Worm (Caenorhabditis elegans): ENCODE data around the gene rpb-8.

rpb-8 gene

DNA sequence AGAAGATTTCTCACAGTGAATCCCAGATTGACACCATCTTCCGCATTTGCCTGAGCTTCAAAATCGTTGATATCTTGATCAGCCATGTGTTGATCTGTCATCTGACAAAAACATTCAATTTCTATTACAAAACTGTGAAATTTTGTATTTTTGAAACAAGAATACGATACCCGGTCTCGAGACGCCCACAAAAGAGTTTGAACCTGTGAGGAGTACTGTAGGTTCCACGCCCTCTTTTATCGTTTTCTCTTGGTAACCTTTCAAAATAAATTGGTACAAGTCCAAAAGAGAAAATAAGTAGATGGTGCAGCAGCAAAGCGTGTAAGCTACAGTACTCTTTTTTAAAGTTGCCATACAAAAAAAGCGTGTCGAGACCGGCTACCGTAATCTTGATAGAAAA lies 7.9 kb downstream of the rpb-8 start, which contains the start of gene F26F4.12:
TSS of gene F26F4.12 (minus strand) at position 101 of the 400 bp plus-strand sequence.
- no peak for TF ChIP-seq med-1 (GFP tag; optimal IDR thresholded peaks at IDR 0.05; ENCODE audit: insufficient read depth)
- TF ChIP-seq cog-1 (tag; optimal IDR thresholded peaks at IDR 0.05): no peak
- TF ChIP-seq tab-1 (GFP tag; IDR thresholded peaks at IDR 0.05): no peak
- TF ChIP-seq ztf-23 (GFP tag; IDR thresholded peaks at IDR 0.05): no peak

DNA sequence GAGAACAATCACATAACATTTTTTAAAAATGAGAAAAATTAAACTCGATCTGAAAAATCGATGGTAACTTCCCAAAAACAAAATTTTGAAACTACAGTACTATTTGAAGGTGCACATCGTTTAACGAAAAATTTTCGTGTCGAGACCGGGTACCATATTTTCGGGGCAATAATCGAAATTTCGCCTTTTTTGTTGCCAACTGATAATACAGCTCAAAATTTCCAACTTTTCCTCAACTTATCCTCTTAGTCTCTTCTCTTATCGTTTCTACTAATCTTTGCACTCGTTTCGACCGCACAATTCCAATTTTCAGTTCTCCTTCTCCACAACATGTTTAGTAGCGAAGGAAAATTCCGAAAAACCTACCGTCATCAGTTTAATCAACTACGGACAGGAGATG lies 10.9 kb downstream of the rpb-8 start, which contains the start of gene rom-1:
TSS of gene rom-1 (plus strand) at position 301 of the 400 bp plus-strand sequence.
- TF ChIP-seq klf-2 (GFP tag; conservative IDR thresholded peaks at IDR 0.05): no peak
- TF ChIP-seq ref-1 (GFP tag; conservative IDR thresholded peaks at IDR 0.05): no peak
- no peak for TF ChIP-seq med-1 (GFP tag; optimal IDR thresholded peaks at IDR 0.05; ENCODE audit: insufficient read depth)
- TF ChIP-seq ztf-23 (GFP tag; IDR thresholded peaks at IDR 0.05): no peak
- TF ChIP-seq flt-1 (GFP tag; IDR thresholded peaks at IDR 0.05): no peak
- no peak for TF ChIP-seq cog-1 (tag; optimal IDR thresholded peaks at IDR 0.05)
- TF ChIP-seq ztf-29 (GFP tag; IDR thresholded peaks at IDR 0.05): no peak

DNA sequence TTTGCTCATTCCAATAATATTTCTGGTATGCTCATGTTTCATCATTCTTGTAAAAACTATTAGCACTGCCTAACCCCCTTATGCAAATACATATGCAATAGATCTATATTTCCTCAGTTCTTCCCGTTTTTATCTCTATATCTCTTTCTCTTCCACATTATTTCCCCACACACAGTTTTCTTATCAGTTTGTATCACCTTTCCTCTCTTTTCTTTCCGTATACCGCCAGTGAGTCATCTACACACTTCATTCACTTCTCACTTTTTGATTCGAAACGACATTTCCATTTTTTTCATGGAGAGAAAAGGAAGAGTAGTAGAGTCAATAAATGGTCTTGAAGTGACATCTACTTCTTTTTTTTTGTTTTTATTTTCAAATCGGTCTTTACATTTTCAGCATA lies 11.4 kb downstream of the rpb-8 start:
- no peak for TF ChIP-seq klf-2 (GFP tag; conservative IDR thresholded peaks at IDR 0.05)
- no peak for TF ChIP-seq ztf-23 (GFP tag; IDR thresholded peaks at IDR 0.05)
- TF ChIP-seq med-1 (GFP tag; optimal IDR thresholded peaks at IDR 0.05; ENCODE audit: insufficient read depth): no peak
- no peak for TF ChIP-seq ztf-29 (GFP tag; IDR thresholded peaks at IDR 0.05)
- TF ChIP-seq tab-1 (GFP tag; IDR thresholded peaks at IDR 0.05): no peak
- no peak for TF ChIP-seq T22C8.4 (GFP tag; IDR thresholded peaks at IDR 0.05)
- no peak for TF ChIP-seq ref-1 (GFP tag; conservative IDR thresholded peaks at IDR 0.05)
- no peak for TF ChIP-seq flt-1 (GFP tag; IDR thresholded peaks at IDR 0.05)
- TF ChIP-seq cog-1 (tag; optimal IDR thresholded peaks at IDR 0.05): no peak

DNA sequence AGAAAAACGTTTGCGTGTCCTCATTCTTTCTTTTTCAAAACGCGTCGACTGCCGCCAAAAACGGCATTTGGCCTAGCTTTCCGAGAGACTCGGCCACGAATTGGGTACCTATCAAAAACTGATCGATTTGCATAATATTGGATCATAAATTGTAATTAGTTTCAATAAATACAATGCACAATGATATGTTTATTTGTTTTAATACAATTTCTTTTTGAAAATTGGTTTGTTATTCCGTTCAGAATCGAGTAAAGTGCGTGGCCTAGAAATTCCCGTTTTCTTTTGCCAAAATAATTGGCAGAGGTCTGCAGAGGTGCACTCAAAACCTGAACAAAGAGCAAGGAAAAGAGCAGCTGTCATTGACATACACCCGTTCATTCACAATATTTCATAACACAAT lies 12.4 kb downstream of the rpb-8 start, which contains the start of gene F26F4.8:
TSS of gene F26F4.8 (minus strand) at position 69 of the 400 bp plus-strand sequence.
- no peak for TF ChIP-seq ref-1 (GFP tag; conservative IDR thresholded peaks at IDR 0.05)
- TF ChIP-seq T22C8.4 (GFP tag; IDR thresholded peaks at IDR 0.05): no peak
- TF ChIP-seq klf-2 (GFP tag; conservative IDR thresholded peaks at IDR 0.05): no peak
- no peak for TF ChIP-seq med-1 (GFP tag; optimal IDR thresholded peaks at IDR 0.05; ENCODE audit: insufficient read depth)
- no peak for TF ChIP-seq flt-1 (GFP tag; IDR thresholded peaks at IDR 0.05)
- TF ChIP-seq cog-1 (tag; optimal IDR thresholded peaks at IDR 0.05): no peak

DNA sequence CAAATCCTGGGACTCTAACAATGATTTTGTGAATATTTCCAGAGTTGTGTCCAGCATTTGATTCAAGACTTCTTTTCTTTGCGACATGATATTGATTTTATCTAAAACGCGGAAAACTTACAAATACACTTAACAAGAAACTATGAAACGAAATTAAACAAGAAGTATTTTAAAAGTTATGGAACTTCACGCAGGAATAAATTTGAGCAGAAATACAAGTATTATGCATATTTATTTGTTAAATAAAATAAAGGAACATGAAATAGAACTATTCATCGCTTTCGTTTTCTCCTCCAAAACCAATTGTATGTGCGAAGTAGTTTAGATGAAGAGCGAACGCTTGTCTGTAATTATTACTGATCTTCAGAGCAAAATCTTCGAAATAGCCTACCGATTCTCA lies 14.0 kb downstream of the rpb-8 start, which contains the start of gene kbp-2:
TSS of gene kbp-2 (minus strand) at position 101 of the 400 bp plus-strand sequence.
- TF ChIP-seq tab-1 (GFP tag; IDR thresholded peaks at IDR 0.05) (no peak), klf-2 (GFP tag; conservative IDR thresholded peaks at IDR 0.05) (no peak), T22C8.4 (GFP tag; IDR thresholded peaks at IDR 0.05) (no peak), flt-1 (GFP tag; IDR thresholded peaks at IDR 0.05) (no peak)

DNA sequence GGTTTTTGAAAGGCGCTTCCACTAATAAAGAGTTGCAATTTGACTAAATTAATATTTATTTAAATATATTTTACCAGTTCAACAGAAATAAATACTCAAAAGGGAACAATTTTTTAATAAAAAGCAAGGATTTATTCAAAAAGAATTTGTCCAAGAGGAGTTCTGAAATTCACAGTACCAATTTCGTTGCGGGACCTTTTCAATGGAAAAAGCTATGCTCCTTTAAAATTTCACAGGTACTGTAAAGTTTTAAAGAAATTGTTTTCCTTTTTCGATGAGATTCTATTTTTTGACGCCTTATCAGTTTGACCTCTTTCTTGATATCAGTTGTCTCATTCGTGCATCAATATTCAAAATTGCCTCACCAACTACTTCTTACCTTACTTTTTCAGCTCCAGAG lies 17.5 kb downstream of the rpb-8 start, which contains the start of gene tag-340:
TSS of gene tag-340 (plus strand) at position 249 of the 400 bp plus-strand sequence.
- TF ChIP-seq cog-1 (tag; optimal IDR thresholded peaks at IDR 0.05) (no peak), klf-2 (GFP tag; conservative IDR thresholded peaks at IDR 0.05) (no peak), ztf-29 (GFP tag; IDR thresholded peaks at IDR 0.05) (no peak), ztf-23 (GFP tag; IDR thresholded peaks at IDR 0.05) (no peak)

DNA sequence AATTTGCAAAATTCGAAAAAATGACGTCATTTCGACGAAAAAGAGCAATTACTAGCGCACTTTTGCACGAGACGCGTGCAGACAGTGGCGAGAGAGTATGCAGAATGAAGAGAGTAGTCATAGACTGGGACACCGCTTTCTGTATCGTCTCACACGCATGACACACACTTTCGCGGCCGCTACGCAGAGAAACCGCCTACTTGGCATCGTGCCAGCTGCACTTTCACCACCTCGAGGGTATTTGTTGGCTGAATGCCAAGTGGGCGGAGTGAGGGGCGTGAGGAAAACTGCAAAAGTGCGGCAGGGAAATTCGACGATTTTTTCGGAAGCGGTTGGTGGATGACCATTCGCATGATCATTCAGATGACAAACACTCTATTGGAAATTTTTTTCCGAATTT lies 18.1 kb downstream of the rpb-8 start:
- peak; percentile 84 for TF ChIP-seq flt-1 (GFP tag; IDR thresholded peaks at IDR 0.05)
- no peak for TF ChIP-seq ztf-29 (GFP tag; IDR thresholded peaks at IDR 0.05)
- TF ChIP-seq T22C8.4 (GFP tag; IDR thresholded peaks at IDR 0.05): peak; percentile 36; the same call in 1 of the 2 replicates
- no peak for TF ChIP-seq tab-1 (GFP tag; IDR thresholded peaks at IDR 0.05)
- TF ChIP-seq ztf-23 (GFP tag; IDR thresholded peaks at IDR 0.05): peak; percentile 94
- peak; percentile 95 for TF ChIP-seq cog-1 (tag; optimal IDR thresholded peaks at IDR 0.05)

DNA sequence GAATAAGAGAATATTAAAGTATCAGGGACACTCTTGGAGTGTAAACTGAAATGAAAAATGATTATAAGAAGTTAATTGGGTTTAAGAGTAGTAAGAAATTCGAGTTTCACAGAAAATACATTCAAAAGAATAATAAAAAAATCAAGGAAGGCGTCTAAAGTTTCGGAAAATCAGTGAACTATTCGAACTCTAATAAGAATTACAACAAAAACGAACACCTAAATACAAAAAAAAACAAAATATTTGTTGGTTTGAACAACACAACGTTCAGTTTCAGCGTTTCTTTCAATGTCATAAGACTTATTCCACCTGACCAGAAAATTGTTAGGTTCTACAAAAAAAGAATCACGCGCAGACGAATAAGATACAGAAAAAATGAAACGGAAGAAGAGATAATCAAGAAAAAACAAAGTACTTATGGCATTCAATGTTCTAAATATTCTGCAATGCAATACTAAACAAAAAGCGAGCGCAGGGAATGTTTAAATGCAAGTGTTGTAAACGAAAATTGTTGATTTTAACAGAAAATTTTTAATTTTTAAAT lies 18.7 kb downstream of the rpb-8 start, which contains the start of gene nhl-2:
TSS of gene nhl-2 (minus strand) at position 51 of the 544 bp plus-strand sequence.
- TF ChIP-seq flt-1 (GFP tag; IDR thresholded peaks at IDR 0.05): no peak

DNA sequence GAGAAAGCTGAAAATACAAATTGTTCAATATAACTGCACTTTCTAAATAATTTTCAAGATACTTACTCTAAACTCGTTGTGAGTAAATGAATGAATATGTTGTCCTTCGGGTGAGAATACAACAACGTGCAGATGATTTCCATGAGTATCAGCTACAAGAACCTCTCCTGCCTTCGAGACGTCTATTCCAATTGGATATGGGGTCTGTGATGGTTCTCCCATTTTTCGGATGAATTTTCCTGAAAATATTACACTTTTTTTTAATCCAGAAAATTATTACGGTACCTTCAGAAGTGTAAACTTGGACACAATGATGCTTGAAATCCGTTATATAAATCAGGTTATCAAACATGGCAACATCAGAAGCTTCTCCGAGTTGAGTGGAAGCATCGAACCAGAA lies 22.5 kb downstream of the rpb-8 start:
- TF ChIP-seq ztf-23 (GFP tag; IDR thresholded peaks at IDR 0.05) (no peak), cog-1 (tag; optimal IDR thresholded peaks at IDR 0.05) (no peak), ztf-29 (GFP tag; IDR thresholded peaks at IDR 0.05) (no peak), T22C8.4 (GFP tag; IDR thresholded peaks at IDR 0.05) (no peak), flt-1 (GFP tag; IDR thresholded peaks at IDR 0.05) (no peak), klf-2 (GFP tag; conservative IDR thresholded peaks at IDR 0.05) (no peak), tab-1 (GFP tag; IDR thresholded peaks at IDR 0.05) (no peak), med-1 (GFP tag; optimal IDR thresholded peaks at IDR 0.05; ENCODE audit: insufficient read depth) (no peak), ref-1 (GFP tag; conservative IDR thresholded peaks at IDR 0.05) (no peak)

DNA sequence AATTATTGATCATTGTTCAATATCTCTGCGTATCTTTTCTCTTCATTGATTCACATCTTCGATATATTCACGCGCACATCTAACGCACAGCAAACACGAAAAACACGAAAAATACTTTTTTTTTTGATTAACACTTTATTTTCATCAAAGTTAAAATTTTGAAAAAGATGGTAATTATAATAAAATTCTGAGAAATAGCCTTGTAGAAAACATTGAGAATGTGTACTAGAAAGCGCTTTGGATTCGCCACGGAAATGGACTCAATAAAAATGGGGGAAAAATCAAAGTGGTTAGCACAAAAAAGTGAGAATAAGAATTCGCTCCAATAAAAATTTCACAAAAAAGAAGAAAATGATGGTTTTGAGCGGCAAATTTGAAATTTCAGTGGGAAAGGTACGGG lies 24.3 kb downstream of the rpb-8 start, which contains the start of gene F26F4.6:
TSS of gene F26F4.6 (minus strand) at position 101 of the 400 bp plus-strand sequence.
- TF ChIP-seq klf-2 (GFP tag; conservative IDR thresholded peaks at IDR 0.05) (no peak), med-1 (GFP tag; optimal IDR thresholded peaks at IDR 0.05; ENCODE audit: insufficient read depth) (no peak), flt-1 (GFP tag; IDR thresholded peaks at IDR 0.05) (no peak), tab-1 (GFP tag; IDR thresholded peaks at IDR 0.05) (no peak), ref-1 (GFP tag; conservative IDR thresholded peaks at IDR 0.05) (no peak), ztf-23 (GFP tag; IDR thresholded peaks at IDR 0.05) (no peak), cog-1 (tag; optimal IDR thresholded peaks at IDR 0.05) (no peak), ztf-29 (GFP tag; IDR thresholded peaks at IDR 0.05) (no peak)

DNA sequence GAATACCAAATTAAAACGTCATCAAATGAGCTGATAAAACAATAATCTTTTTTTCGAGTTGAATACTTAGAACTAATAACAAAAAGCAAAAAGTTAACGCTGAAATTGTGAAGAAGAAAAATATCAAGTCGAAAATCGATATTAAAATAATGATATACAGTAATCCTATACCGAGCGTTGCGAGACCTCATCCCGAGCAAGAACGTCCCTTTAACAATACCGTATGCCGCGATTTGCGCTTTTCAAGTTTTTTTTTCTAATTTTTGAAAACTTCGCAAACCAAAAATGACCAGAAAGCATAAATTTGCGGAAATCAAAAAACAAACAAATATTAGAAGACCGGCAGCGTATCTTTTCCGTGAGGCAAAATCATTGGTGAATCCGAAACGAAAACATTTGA lies 26.8 kb downstream of the rpb-8 start, which contains the start of gene F26F4.5:
TSS of gene F26F4.5 (minus strand) at position 256 of the 400 bp plus-strand sequence.
- no peak for TF ChIP-seq klf-2 (GFP tag; conservative IDR thresholded peaks at IDR 0.05)
- TF ChIP-seq ref-1 (GFP tag; conservative IDR thresholded peaks at IDR 0.05): no peak
- no peak for TF ChIP-seq cog-1 (tag; optimal IDR thresholded peaks at IDR 0.05)
- no peak for TF ChIP-seq T22C8.4 (GFP tag; IDR thresholded peaks at IDR 0.05)
- no peak for TF ChIP-seq med-1 (GFP tag; optimal IDR thresholded peaks at IDR 0.05; ENCODE audit: insufficient read depth)
- TF ChIP-seq tab-1 (GFP tag; IDR thresholded peaks at IDR 0.05): no peak
- TF ChIP-seq flt-1 (GFP tag; IDR thresholded peaks at IDR 0.05): no peak
- TF ChIP-seq ztf-23 (GFP tag; IDR thresholded peaks at IDR 0.05): no peak
